Worm (Caenorhabditis elegans): ENCODE measurements around the gene T16G1.18.

- TF ChIP-seq elt-1 (tag; optimal IDR thresholded peaks at IDR 0.05): no peak
- no peak for TF ChIP-seq lin-11 (tag; optimal IDR thresholded peaks at IDR 0.05)
- TF ChIP-seq skn-1 (tag; optimal IDR thresholded peaks at IDR 0.05): no peak
- TF ChIP-seq unc-62 (GFP tag; optimal IDR thresholded peaks at IDR 0.05): no peak
- no peak for TF ChIP-seq nhr-237 (tag; optimal IDR thresholded peaks at IDR 0.05)
- TF ChIP-seq zag-1 (tag; optimal IDR thresholded peaks at IDR 0.05): no peak
- TF ChIP-seq lin-39 (tag; optimal IDR thresholded peaks at IDR 0.05): no peak
- no peak for TF ChIP-seq ama-1 (optimal IDR thresholded peaks at IDR 0.05)
- TF ChIP-seq nhr-12 (tag; optimal IDR thresholded peaks at IDR 0.05): no peak
Observed at ce11 chrV:12961085-12961560, 10.0 kb downstream of the T16G1.18 start, which contains the start of gene mpst-7.

Measured in whole organism, L2 larva.